Worm (Caenorhabditis elegans): ENCODE measurements around the gene pmt-1.

ce11 chrII:5238366-5238765 lies 44.0 kb downstream of the pmt-1 start, which contains the start of gene pho-4:
- TF ChIP-seq him-1 (tag; optimal IDR thresholded peaks at IDR 0.05) (no peak), dao-5 (tag; optimal IDR thresholded peaks at IDR 0.05) (no peak)

All from whole organism, L4/young adult.